Worm (Caenorhabditis elegans) whole organism, L1 larva: ENCODE results near the gene C49A9.1.

Source experiments
- C04F5.9 ChIP-seq: sonication (generic microtip); optimal IDR thresholded peaks from 2 replicates; lab custom pipeline; 2016; ENCODE audit warnings: missing genetic modification characterization, missing compliant biosample characterization
- C34B4.2 ChIP-seq: sonication (generic microtip); optimal IDR thresholded peaks from 2 replicates; lab custom pipeline; 2017; ENCODE audit warnings: mild to moderate bottlenecking, missing genetic modification characterization, missing compliant biosample characterization
- F16B12.6 ChIP-seq: fragments of 150-350 bp; optimal IDR thresholded peaks from 2 replicates; lab custom pipeline; 2014; ENCODE audit warnings: missing biosample characterization, missing genetic modification characterization
- Y116A8C.19 ChIP-seq: sonication (generic microtip); optimal IDR thresholded peaks from 2 replicates; lab custom pipeline; 2016; ENCODE audit warnings: missing compliant biosample characterization, missing genetic modification characterization, borderline replicate concordance
- aha-1 ChIP-seq: fragments of 150-350 bp; optimal IDR thresholded peaks from 2 replicates; lab custom pipeline; 2014; ENCODE audit warnings: missing biosample characterization, missing genetic modification characterization
- alr-1 ChIP-seq: fragments of 200-800 bp; sonication (Bioruptor generic); optimal IDR thresholded peaks from 2 replicates; lab custom pipeline; 2018; ENCODE audit warnings: borderline replicate concordance, mild to moderate bottlenecking, missing genetic modification characterization, missing compliant biosample characterization
- ceh-8 ChIP-seq: fragments of 200-800 bp; sonication (Bioruptor generic); optimal IDR thresholded peaks from 2 replicates; lab custom pipeline; 2018; ENCODE audit warnings: mild to moderate bottlenecking, missing genetic modification characterization, moderate library complexity, missing compliant biosample characterization
- ceh-88 ChIP-seq: fragments of 200-800 bp; sonication (Bioruptor generic); IDR thresholded peaks from 2 replicates; pipeline ENCODE4 v1.3.6; 2022; ENCODE audit warnings: missing genetic modification characterization, missing compliant biosample characterization
- ces-1 ChIP-seq: fragments of 150-350 bp; optimal IDR thresholded peaks from 2 replicates; lab custom pipeline; 2014; ENCODE audit warnings: missing biosample characterization, missing genetic modification reagents, missing genetic modification characterization
- dpl-1 ChIP-seq, 3 experiments: fragments of 150-350 bp in 2 of 3; sonication (generic microtip) in 1 of 3; optimal IDR thresholded peaks; 2 replicates each; lab custom pipeline; 2014 to 2017; ENCODE audit warnings: missing biosample characterization in 3 of 3, missing genetic modification characterization in 3 of 3, missing genetic modification reagents in 3 of 3
- dsc-1 ChIP-seq: sonication (generic microtip); optimal IDR thresholded peaks from 2 replicates; lab custom pipeline; 2016; ENCODE audit warnings: mild to moderate bottlenecking, missing genetic modification characterization, missing compliant biosample characterization
- efl-1 ChIP-seq, 4 experiments: fragments of 150-350 bp; optimal IDR thresholded peaks in 3 of 4; peaks in 1 of 4; 1 replicate in 1 of 4; 2 replicates in 3 of 4; lab custom pipeline; 2014; ENCODE audit warnings: missing biosample characterization in 2 of 4, missing genetic modification characterization in 2 of 4, missing genetic modification reagents in 2 of 4
- egl-13 ChIP-seq: sonication (generic microtip); optimal IDR thresholded peaks from 2 replicates; lab custom pipeline; 2016; ENCODE audit warnings: missing genotype, missing genetic modification reagents, missing genetic modification characterization, missing compliant biosample characterization
- elt-2 ChIP-seq: sonication (generic microtip); optimal IDR thresholded peaks from 2 replicates; lab custom pipeline; 2016; ENCODE audit warnings: missing genetic modification characterization, mild to moderate bottlenecking, inconsistent platforms, missing compliant biosample characterization, missing genetic modification reagents
- elt-3 ChIP-seq, 6 experiments: fragments of 150-350 bp in 1 of 6; sonication (generic microtip); optimal IDR thresholded peaks; 2 replicates each; lab custom pipeline; 2017 to 2018; ENCODE audit warnings: missing biosample characterization in 6 of 6, missing genetic modification characterization in 6 of 6, inconsistent platforms in 1 of 6
- ets-5 ChIP-seq: fragments of 200-800 bp; sonication (Bioruptor generic); IDR thresholded peaks from 2 replicates; pipeline ENCODE4 v1.3.6; 2022; ENCODE audit warnings: missing genetic modification characterization, missing compliant biosample characterization
- fkh-10 ChIP-seq: sonication (generic microtip); optimal IDR thresholded peaks from 2 replicates; lab custom pipeline; 2017; ENCODE audit warnings: missing biosample characterization, missing genetic modification reagents, missing genetic modification characterization
- fkh-4 ChIP-seq: sonication (generic microtip); optimal IDR thresholded peaks from 2 replicates; lab custom pipeline; 2016; ENCODE audit warnings: missing compliant biosample characterization, missing genetic modification characterization, borderline replicate concordance
- fkh-8 ChIP-seq: sonication (generic microtip); optimal IDR thresholded peaks from 2 replicates; lab custom pipeline; 2016; ENCODE audit warnings: mild to moderate bottlenecking, missing genetic modification characterization, missing compliant biosample characterization
- fos-1 ChIP-seq: fragments of 150-350 bp; optimal IDR thresholded peaks from 2 replicates; lab custom pipeline; 2014; ENCODE audit warnings: missing biosample characterization, missing genetic modification characterization
- grh-1 ChIP-seq: fragments of 200-800 bp; sonication (Bioruptor generic); IDR thresholded peaks from 2 replicates; pipeline ENCODE4 v1.3.6; 2022; ENCODE audit warnings: missing genetic modification reagents, missing genetic modification characterization, missing compliant biosample characterization
- hlh-17 ChIP-seq: fragments of 200-800 bp; sonication (Bioruptor generic); optimal IDR thresholded peaks from 2 replicates; lab custom pipeline; 2018; ENCODE audit warnings: missing genetic modification characterization, mild to moderate bottlenecking, missing compliant biosample characterization, moderate library complexity, borderline replicate concordance
- hlh-4 ChIP-seq: sonication (generic microtip); optimal IDR thresholded peaks from 2 replicates; lab custom pipeline; 2016; ENCODE audit warnings: mild to moderate bottlenecking, missing genetic modification characterization, missing compliant biosample characterization
- lin-13 ChIP-seq: fragments of 150-350 bp; optimal IDR thresholded peaks from 2 replicates; lab custom pipeline; 2014; ENCODE audit warnings: missing biosample characterization, missing genetic modification reagents, missing genetic modification characterization
- lin-14 ChIP-seq: fragments of 200-800 bp; sonication (Bioruptor generic); optimal IDR thresholded peaks from 2 replicates; lab custom pipeline; 2018; ENCODE audit warnings: mild to moderate bottlenecking, missing genetic modification characterization, moderate library complexity, missing compliant biosample characterization
- lin-35 ChIP-seq, 2 experiments: fragments of 150-350 bp; optimal IDR thresholded peaks; 2 replicates each; lab custom pipeline; 2014; ENCODE audit warnings: missing biosample characterization in 2 of 2, missing genetic modification characterization in 2 of 2, missing genetic modification reagents in 2 of 2
- lin-39 ChIP-seq: fragments of 150-350 bp; optimal IDR thresholded peaks from 2 replicates; lab custom pipeline; 2014; ENCODE audit warnings: missing biosample characterization, missing genetic modification reagents, missing genetic modification characterization
- lsy-2 ChIP-seq, 2 experiments: fragments of 150-350 bp; optimal IDR thresholded peaks; 2 replicates each; lab custom pipeline; 2014; ENCODE audit warnings: missing biosample characterization in 2 of 2, missing genetic modification characterization in 2 of 2
- mab-9 ChIP-seq: fragments of 200-800 bp; sonication (Bioruptor generic); IDR thresholded peaks from 2 replicates; pipeline ENCODE4 v1.3.6; 2022; ENCODE audit warnings: missing genetic modification reagents, missing genetic modification characterization, missing compliant biosample characterization
- mdl-1 ChIP-seq, 2 experiments: fragments of 150-350 bp; optimal IDR thresholded peaks; 2 replicates each; lab custom pipeline; 2014 to 2017; ENCODE audit warnings: missing biosample characterization in 2 of 2, missing genetic modification characterization in 2 of 2, inconsistent platforms in 1 of 2
- nhr-71 ChIP-seq: sonication (generic microtip); optimal IDR thresholded peaks from 2 replicates; lab custom pipeline; 2016; ENCODE audit warnings: mild to moderate bottlenecking, missing genetic modification characterization, moderate library complexity, missing compliant biosample characterization
- nhr-76 ChIP-seq: sonication (generic microtip); optimal IDR thresholded peaks from 2 replicates; lab custom pipeline; 2017; ENCODE audit warnings: missing biosample characterization, missing genetic modification characterization
- nhr-84 ChIP-seq: sonication (generic microtip); optimal IDR thresholded peaks from 2 replicates; lab custom pipeline; 2017; ENCODE audit warnings: missing biosample characterization, missing genetic modification characterization
- pag-3 ChIP-seq: sonication (generic microtip); optimal IDR thresholded peaks from 2 replicates; lab custom pipeline; 2017; ENCODE audit warnings: missing genetic modification characterization, mild to moderate bottlenecking, missing compliant biosample characterization, antibody characterized with exemption, borderline replicate concordance; ENCODE audit not compliant: insufficient read depth
- rnt-1 ChIP-seq: sonication (generic microtip); optimal IDR thresholded peaks from 2 replicates; lab custom pipeline; 2016; ENCODE audit warnings: mild to moderate bottlenecking, missing genetic modification characterization, moderate library complexity, missing compliant biosample characterization
- swsn-7 ChIP-seq: sonication (generic microtip); optimal IDR thresholded peaks from 2 replicates; lab custom pipeline; 2016; ENCODE audit warnings: missing genetic modification characterization, missing compliant biosample characterization
- tbx-2 ChIP-seq: sonication (generic microtip); optimal IDR thresholded peaks from 2 replicates; lab custom pipeline; 2016; ENCODE audit warnings: missing genetic modification characterization, missing compliant biosample characterization
- tlp-1 ChIP-seq: fragments of 150-350 bp; optimal IDR thresholded peaks from 2 replicates; lab custom pipeline; 2014; ENCODE audit warnings: missing biosample characterization, missing genetic modification characterization
- unc-130 ChIP-seq: fragments of 150-350 bp; optimal IDR thresholded peaks from 2 replicates; lab custom pipeline; 2017; ENCODE audit warnings: missing biosample characterization, missing genetic modification characterization, inconsistent platforms
- unc-30 ChIP-seq: sonication (generic microtip); optimal IDR thresholded peaks from 2 replicates; lab custom pipeline; 2017; ENCODE audit warnings: missing biosample characterization, missing genetic modification characterization
- unc-86 ChIP-seq: sonication (generic microtip); optimal IDR thresholded peaks from 2 replicates; lab custom pipeline; 2016; ENCODE audit warnings: missing genetic modification characterization, missing compliant biosample characterization
- unc-98 ChIP-seq: fragments of 200-800 bp; sonication (Bioruptor generic); IDR thresholded peaks from 2 replicates; pipeline ENCODE4 v1.3.6; 2022; ENCODE audit warnings: missing genetic modification characterization, missing compliant biosample characterization
- vab-15 ChIP-seq: sonication (generic microtip); optimal IDR thresholded peaks from 2 replicates; lab custom pipeline; 2017; ENCODE audit warnings: missing genotype, mild to moderate bottlenecking, missing genetic modification characterization, missing compliant biosample characterization
- xbp-1 ChIP-seq: sonication (generic microtip); optimal IDR thresholded peaks from 2 replicates; lab custom pipeline; 2016; ENCODE audit warnings: missing genetic modification characterization, missing compliant biosample characterization
- zag-1 ChIP-seq: fragments of 150-350 bp; optimal IDR thresholded peaks from 2 replicates; lab custom pipeline; 2014; ENCODE audit warnings: missing biosample characterization, missing genetic modification characterization

C49A9.1 gene

ce11 chrIV:6200249-6200648 is 27.7 kb upstream of the C49A9.1 start:
- TF ChIP-seq pag-3 (tag; lab: Kevin White, UChicago) (no peak), hlh-4 (peak; percentile 96), nhr-71 (tag; lab: Kevin White, UChicago) (peak; percentile 28), ets-5 (no peak), dsc-1 (tag; lab: Kevin White, UChicago) (no peak), fkh-8 (peak; percentile 23)

- TF ChIP-seq hlh-4 (peak; percentile 11), efl-1 (optimal IDR thresholded peaks at IDR 0.05; lab: Kevin White, UChicago) (no peak), efl-1 (GFP tag; optimal IDR thresholded peaks at IDR 0.05 in 1 of 2; lab: Kevin White, UChicago) (no peak)
Measured at ce11 chrIV:6201769-6202168, 26.2 kb upstream of the C49A9.1 start, which contains the start of gene tkr-2. Gene tkr-2 (plus strand): TSS chrIV:6202069.

- TF ChIP-seq tbx-2 (tag; lab: Kevin White, UChicago) (peak; percentile 96), rnt-1 (tag; lab: Kevin White, UChicago) (peak; percentile 100), swsn-7 (tag; lab: Kevin White, UChicago) (peak; percentile 92), ces-1 (no peak), Y116A8C.19 (peak; percentile 88), efl-1 (optimal IDR thresholded peaks at IDR 0.05; lab: Kevin White, UChicago) (peak; percentile 98 to 99), efl-1 (GFP tag; optimal IDR thresholded peaks at IDR 0.05 in 1 of 2; lab: Kevin White, UChicago) (peak; percentile 98 to 100), unc-86 (peak; percentile 88), lin-35 (GFP tag; optimal IDR thresholded peaks at IDR 0.05; lab: Kevin White, UChicago) (peak; percentile 98), C04F5.9 (tag; lab: Kevin White, UChicago) (peak; percentile 93), aha-1 (tag; lab: Kevin White, UChicago) (peak; percentile 8), nhr-76 (tag; lab: Kevin White, UChicago) (no peak), lsy-2 (tag; optimal IDR thresholded peaks at IDR 0.05; lab: Kevin White, UChicago) (peak; percentile 88 to 90), mab-9 (GFP tag; lab: Robert Waterston, UW) (peak; percentile 89), lin-14 (peak; percentile 91), alr-1 (tag; lab: Kevin White, UChicago) (no peak), dsc-1 (tag; lab: Kevin White, UChicago) (peak; percentile 97), hlh-4 (peak; percentile 88), dpl-1 (GFP tag; optimal IDR thresholded peaks at IDR 0.05; lab: Kevin White, UChicago) (peak; percentile 95 to 97 (median 97)), mdl-1 (tag; optimal IDR thresholded peaks at IDR 0.05; lab: Kevin White, UChicago) (peak in 1 of 2 experiments; percentile 61), C34B4.2 (peak; percentile 61), nhr-71 (tag; lab: Kevin White, UChicago) (peak; percentile 96), grh-1 (GFP tag; lab: Robert Waterston, UW) (peak; percentile 87), hlh-17 (GFP tag; lab: Kevin White, UChicago) (peak; percentile 74), vab-15 (tag; lab: Kevin White, UChicago) (peak; percentile 58), xbp-1 (tag; lab: Kevin White, UChicago) (peak; percentile 92), fkh-4 (tag; lab: Kevin White, UChicago) (peak; percentile 98), ceh-88 (peak; percentile 80), elt-3 (tag; optimal IDR thresholded peaks at IDR 0.05; lab: Kevin White, UChicago) (peak in 3 of 6 experiments; percentile 5 to 76 (median 21)), nhr-84 (no peak), fkh-8 (peak; percentile 76), unc-98 (GFP tag; lab: Robert Waterston, UW) (peak; percentile 89), lin-13 (peak; percentile 63), unc-30 (no peak), fkh-10 (GFP tag; lab: Kevin White, UChicago) (no peak), fos-1 (tag; lab: Kevin White, UChicago) (peak; percentile 58), tlp-1 (tag; lab: Kevin White, UChicago) (no peak), unc-130 (peak; percentile 88), lin-39 (tag; lab: Kevin White, UChicago) (peak; percentile 80), elt-2 (tag; lab: Kevin White, UChicago) (peak; percentile 88), ceh-8 (GFP tag; lab: Kevin White, UChicago) (peak; percentile 82), egl-13 (tag; lab: Kevin White, UChicago) (peak; percentile 95), F16B12.6 (tag; lab: Kevin White, UChicago) (peak; percentile 58), zag-1 (no peak)
Measured at ce11 chrIV:6206294-6206776, 21.7 kb upstream of the C49A9.1 start, which contains the start of gene C49A9.10. Gene C49A9.10 (minus strand): TSS chrIV:6206344.
